Worm (Caenorhabditis elegans) whole organism, L4 larva: Measurements from ENCODE around the gene ZK380.4.

Source experiments
- F44E2.7 ChIP-seq: fragments of 200-800 bp; sonication (Bioruptor generic); IDR thresholded peaks from 2 replicates; pipeline ENCODE4 v2.1.2; 2022; ENCODE audit warnings: missing genetic modification characterization, missing compliant biosample characterization
- F49E8.2 ChIP-seq: sonication (generic microtip); optimal IDR thresholded peaks from 2 replicates; lab custom pipeline; 2016; ENCODE audit warnings: missing compliant biosample characterization, mild to moderate bottlenecking, missing genetic modification characterization, borderline replicate concordance
- R02D3.7 ChIP-seq: fragments of 150-350 bp; sonication (generic microtip); optimal IDR thresholded peaks from 3 replicates; lab custom pipeline; 2014; ENCODE audit warnings: missing biosample characterization, missing genetic modification characterization
- ceh-28 ChIP-seq: fragments of 150-350 bp; optimal IDR thresholded peaks from 2 replicates; lab custom pipeline; 2014; ENCODE audit warnings: missing biosample characterization, missing genetic modification reagents, missing genetic modification characterization
- ceh-82 ChIP-seq: sonication (generic microtip); optimal IDR thresholded peaks from 2 replicates; lab custom pipeline; 2017; ENCODE audit warnings: missing biosample characterization, missing genetic modification characterization
- cey-2 ChIP-seq: sonication (generic microtip); optimal IDR thresholded peaks from 3 replicates; lab custom pipeline; 2017; ENCODE audit warnings: missing genetic modification characterization, mild to moderate bottlenecking, missing compliant biosample characterization, antibody characterized with exemption, borderline replicate concordance; ENCODE audit not compliant: insufficient read depth
- daf-16 ChIP-seq, 3 experiments: sonication (generic microtip); optimal IDR thresholded peaks; 2 replicates each; lab custom pipeline; 2016 to 2017; ENCODE audit warnings: missing genetic modification characterization in 3 of 3, missing genetic modification reagents in 3 of 3, mild to moderate bottlenecking in 2 of 3, missing compliant biosample characterization in 2 of 3, missing biosample characterization in 1 of 3, moderate library complexity in 1 of 3
- daf-19 ChIP-seq: fragments of 200-800 bp; sonication (Bioruptor generic); conservative IDR thresholded peaks from 2 replicates; pipeline ENCODE4 v1.3.6; 2022; ENCODE audit warnings: missing genetic modification characterization, missing compliant biosample characterization
- dpl-1 ChIP-seq: fragments of 150-350 bp; optimal IDR thresholded peaks from 2 replicates; lab custom pipeline; 2014; ENCODE audit warnings: missing biosample characterization, missing genetic modification reagents, missing genetic modification characterization
- egl-43 ChIP-seq: fragments of 200-800 bp; sonication (Bioruptor generic); IDR thresholded peaks from 2 replicates; pipeline ENCODE4 v1.3.6; 2022; ENCODE audit warnings: missing genetic modification reagents, missing genetic modification characterization, missing compliant biosample characterization
- gei-8 ChIP-seq: fragments of 200-800 bp; sonication (Bioruptor generic); optimal IDR thresholded peaks from 2 replicates; lab custom pipeline; 2018; ENCODE audit warnings: mild to moderate bottlenecking, missing genetic modification characterization, missing compliant biosample characterization
- hlh-11 ChIP-seq: fragments of 200-800 bp; sonication (Bioruptor generic); optimal IDR thresholded peaks from 2 replicates; lab custom pipeline; 2018; ENCODE audit warnings: mild to moderate bottlenecking, missing genetic modification characterization, missing compliant biosample characterization
- jun-1 ChIP-seq: fragments of 150-350 bp; optimal IDR thresholded peaks from 2 replicates; lab custom pipeline; 2014; ENCODE audit warnings: missing biosample characterization, missing genetic modification reagents, missing genetic modification characterization
- lin-13 ChIP-seq: fragments of 150-350 bp; optimal IDR thresholded peaks from 2 replicates; lab custom pipeline; 2014; ENCODE audit warnings: missing biosample characterization, missing genetic modification reagents, missing genetic modification characterization
- mdl-1 ChIP-seq, 2 experiments: fragments of 150-350 bp in 1 of 2; sonication (generic microtip) in 1 of 2; optimal IDR thresholded peaks; 2 replicates each; lab custom pipeline; 2014 to 2017; ENCODE audit warnings: missing biosample characterization in 2 of 2, missing genetic modification characterization in 2 of 2
- mdt-29 ChIP-seq: fragments of 200-800 bp; sonication (Bioruptor generic); IDR thresholded peaks from 2 replicates; pipeline ENCODE4 v1.3.6; 2022; ENCODE audit warnings: missing genetic modification reagents, missing genetic modification characterization, missing compliant biosample characterization
- mep-1 ChIP-seq: fragments of 150-350 bp; sonication (generic microtip); optimal IDR thresholded peaks from 3 replicates; lab custom pipeline; 2014; ENCODE audit warnings: missing biosample characterization, missing genetic modification characterization
- mes-2 ChIP-seq: sonication (generic microtip); optimal IDR thresholded peaks from 2 replicates; lab custom pipeline; 2016; ENCODE audit warnings: missing genotype, mild to moderate bottlenecking, missing genetic modification characterization, missing compliant biosample characterization; ENCODE audit not compliant: poor library complexity, severe bottlenecking
- mxl-3 ChIP-seq: fragments of 200-800 bp; sonication (Bioruptor generic); optimal IDR thresholded peaks from 2 replicates; lab custom pipeline; 2018; ENCODE audit warnings: mild to moderate bottlenecking, missing genetic modification characterization, missing compliant biosample characterization
- nhr-41 ChIP-seq: fragments of 200-800 bp; sonication (Bioruptor generic); IDR thresholded peaks from 2 replicates; pipeline ENCODE4 v1.3.6; 2022; ENCODE audit warnings: missing genetic modification reagents, missing genetic modification characterization, missing compliant biosample characterization
- nhr-42 ChIP-seq: fragments of 200-800 bp; sonication (Bioruptor generic); IDR thresholded peaks from 2 replicates; pipeline ENCODE4 v1.3.6; 2022; ENCODE audit warnings: missing genetic modification characterization, missing compliant biosample characterization
- nhr-76 ChIP-seq: fragments of 150-350 bp; optimal IDR thresholded peaks from 2 replicates; lab custom pipeline; 2014; ENCODE audit warnings: missing biosample characterization, missing genetic modification characterization
- php-3 ChIP-seq: fragments of 200-800 bp; sonication (Bioruptor generic); IDR thresholded peaks from 2 replicates; pipeline ENCODE4 v1.3.6; 2022; ENCODE audit warnings: missing genetic modification reagents, missing genetic modification characterization, missing compliant biosample characterization
- set-16 ChIP-seq: fragments of 200-800 bp; sonication (Bioruptor generic); IDR thresholded peaks from 2 replicates; pipeline ENCODE4 v1.3.6; 2022; ENCODE audit warnings: missing genetic modification reagents, missing genetic modification characterization, missing compliant biosample characterization
- skn-1 ChIP-seq: fragments of 150-350 bp; optimal IDR thresholded peaks from 2 replicates; lab custom pipeline; 2014; ENCODE audit warnings: missing biosample characterization, missing genetic modification characterization
- snpc-1.2 ChIP-seq: fragments of 200-800 bp; sonication (Bioruptor generic); IDR thresholded peaks from 2 replicates; pipeline ENCODE4 v1.3.6; 2022; ENCODE audit warnings: missing genetic modification reagents, missing genetic modification characterization, missing compliant biosample characterization
- snpc-4 ChIP-seq: fragments of 150-350 bp; optimal IDR thresholded peaks from 2 replicates; lab custom pipeline; 2014; ENCODE audit warnings: missing biosample characterization, missing genetic modification characterization
- spr-1 ChIP-seq: sonication (generic microtip); optimal IDR thresholded peaks from 2 replicates; lab custom pipeline; 2016; ENCODE audit warnings: mild to moderate bottlenecking, missing genetic modification characterization, missing compliant biosample characterization
- spr-3 ChIP-seq: fragments of 200-800 bp; sonication (Bioruptor generic); optimal IDR thresholded peaks from 2 replicates; lab custom pipeline; 2018; ENCODE audit warnings: mild to moderate bottlenecking, missing genetic modification characterization, missing compliant biosample characterization
- tag-97 ChIP-seq: fragments of 200-800 bp; sonication (Bioruptor generic); IDR thresholded peaks from 2 replicates; pipeline ENCODE4 v1.3.6; 2022; ENCODE audit warnings: missing genetic modification characterization, missing compliant biosample characterization
- unc-130 ChIP-seq: sonication (generic microtip); optimal IDR thresholded peaks from 2 replicates; lab custom pipeline; 2016; ENCODE audit warnings: missing genetic modification reagents, missing genetic modification characterization, missing compliant biosample characterization
- unc-62 ChIP-seq, 3 experiments: fragments of 150-350 bp in 1 of 3; sonication (generic microtip); optimal IDR thresholded peaks in 2 of 3; peaks in 1 of 3; 1 replicate in 1 of 3; 2 replicates in 2 of 3; lab custom pipeline; 2014 to 2017; ENCODE audit warnings: missing biosample characterization in 3 of 3, missing genetic modification characterization in 3 of 3, missing genetic modification reagents in 3 of 3, missing genotype in 1 of 3
- zfp-2 ChIP-seq: sonication (generic microtip); optimal IDR thresholded peaks from 2 replicates; lab custom pipeline; 2016; ENCODE audit warnings: mild to moderate bottlenecking, missing genetic modification characterization, missing compliant biosample characterization
- ztf-7 ChIP-seq: fragments of 150-350 bp; optimal IDR thresholded peaks from 2 replicates; lab custom pipeline; 2014; ENCODE audit warnings: missing biosample characterization, missing genetic modification characterization

Gene ZK380.4

DNA sequence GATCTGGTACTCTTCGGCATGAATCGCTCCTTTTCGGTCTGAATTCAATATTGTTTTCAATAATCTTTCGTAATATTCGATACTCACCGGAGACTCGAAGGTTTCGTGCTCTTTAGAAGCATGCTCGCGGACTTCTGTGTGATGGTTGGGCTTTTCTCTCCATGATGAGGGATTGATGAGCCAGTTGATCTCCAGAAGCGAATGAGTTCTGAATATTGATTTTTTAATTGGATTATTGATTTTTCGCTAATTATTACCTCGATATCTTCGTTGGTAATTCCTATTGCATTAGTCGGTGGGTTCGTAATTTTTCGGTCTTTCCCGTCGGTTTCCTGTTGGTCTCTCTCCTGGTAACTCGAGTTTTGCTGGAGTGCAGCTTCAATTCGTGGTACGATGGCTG, 15.3 kb upstream of the ZK380.4 start:
- TF ChIP-seq nhr-41 (no peak), F49E8.2 (no peak), dpl-1 (GFP tag; lab: Kevin White, UChicago) (no peak), daf-19 (no peak), ceh-28 (peak; percentile 63), php-3 (no peak), unc-62 (GFP tag; optimal IDR thresholded peaks at IDR 0.05 in 1 of 2; lab: Kevin White, UChicago) (peak in 1 of 2 experiments; percentile 82), unc-62 (tag; optimal IDR thresholded peaks at IDR 0.05; lab: Kevin White, UChicago) (no peak), mdt-29 (no peak)

DNA sequence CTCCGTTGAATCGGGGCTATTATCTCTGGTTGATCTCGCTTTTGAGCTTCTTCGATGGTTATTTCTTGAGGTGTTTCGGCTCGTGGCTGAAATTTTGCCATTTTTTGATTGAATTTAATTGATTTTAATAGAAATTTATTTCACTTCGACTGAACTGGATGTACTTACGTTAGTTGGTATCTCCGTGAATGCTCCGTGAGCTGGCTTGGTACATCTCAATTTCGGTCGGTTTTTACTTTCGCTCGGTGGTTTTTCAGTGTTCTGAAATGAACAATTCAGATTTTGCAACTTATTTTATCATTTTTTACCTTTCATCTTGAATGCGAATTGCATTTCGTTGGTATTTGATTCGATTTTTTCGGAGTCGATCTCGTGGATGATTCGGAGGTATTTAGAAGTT, 13.1 kb upstream of the ZK380.4 start, which contains the start of gene R09H3.2:
R09H3.2 (minus strand) TSS at position 101 of the 400 bp plus-strand sequence.
- no peak for TF ChIP-seq daf-16 (GFP tag; optimal IDR thresholded peaks at IDR 0.05; lab: Kevin White, UChicago)
- no peak for TF ChIP-seq daf-16 (tag; optimal IDR thresholded peaks at IDR 0.05; lab: Kevin White, UChicago)
- TF ChIP-seq gei-8 (GFP tag; lab: Kevin White, UChicago): no peak
- TF ChIP-seq nhr-76 (tag; lab: Kevin White, UChicago): no peak
- TF ChIP-seq skn-1 (tag; lab: Kevin White, UChicago): no peak
- no peak for TF ChIP-seq mdl-1 (tag; optimal IDR thresholded peaks at IDR 0.05; lab: Kevin White, UChicago)
- no peak for TF ChIP-seq tag-97
- TF ChIP-seq jun-1: no peak

DNA sequence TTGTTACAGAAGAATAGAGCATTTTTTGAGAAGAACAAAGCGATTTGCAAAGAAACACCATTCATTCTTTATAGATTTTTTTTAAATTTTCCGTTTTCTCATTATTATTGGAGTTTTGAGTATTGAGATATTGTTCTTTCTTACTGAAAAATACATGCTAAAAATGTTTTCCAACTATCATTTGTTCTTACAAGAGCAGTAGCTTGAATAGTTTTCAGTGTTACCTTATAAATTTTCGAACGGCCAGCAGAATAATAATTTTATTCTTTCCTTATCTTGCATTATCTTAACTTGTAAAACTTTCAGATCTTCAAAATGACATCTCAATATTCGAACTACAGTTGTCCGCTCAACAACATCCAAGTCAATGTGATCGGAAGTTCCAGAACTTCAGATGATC, 3.4 kb upstream of the ZK380.4 start, which contains the start of gene tbx-32:
tbx-32 (plus strand) TSS at position 301 of the 400 bp plus-strand sequence.
- TF ChIP-seq lin-13 (GFP tag; lab: Kevin White, UChicago) (no peak), F44E2.7 (GFP tag; lab: Robert Waterston, UW) (no peak), spr-1 (tag; lab: Kevin White, UChicago) (no peak), F49E8.2 (no peak), mep-1 (tag; lab: Kevin White, UChicago) (no peak)

DNA sequence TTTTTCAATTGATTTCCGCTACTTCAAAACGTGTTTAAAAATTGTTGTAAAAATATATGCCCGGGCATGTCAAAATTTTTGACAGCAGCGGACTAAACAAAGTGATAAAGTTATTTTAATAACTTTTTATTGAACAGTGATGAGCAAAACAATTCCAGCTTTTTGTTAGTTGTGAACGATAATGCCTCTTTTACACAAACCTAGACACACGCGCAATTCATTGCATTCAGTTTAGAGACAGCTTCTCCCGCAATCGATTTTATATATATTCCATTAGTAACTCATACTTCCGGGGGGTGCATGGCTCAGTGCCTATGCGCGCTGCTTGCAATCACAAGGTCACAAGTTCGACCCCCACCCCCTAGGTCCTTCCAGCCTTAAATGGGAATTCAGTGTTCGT, 2.4 kb upstream of the ZK380.4 start, which contains the start of gene ZK380.6:
ZK380.6 (plus strand) TSS at position 301 of the 400 bp plus-strand sequence.
- TF ChIP-seq spr-3 (GFP tag; lab: Kevin White, UChicago): no peak
- TF ChIP-seq snpc-1.2 (GFP tag; lab: Robert Waterston, UW): no peak
- no peak for TF ChIP-seq snpc-4 (tag; lab: Kevin White, UChicago)
- no peak for TF ChIP-seq zfp-2 (tag; lab: Kevin White, UChicago)
- TF ChIP-seq R02D3.7: no peak
- no peak for TF ChIP-seq cey-2 (tag; lab: Kevin White, UChicago)
- no peak for TF ChIP-seq mxl-3 (GFP tag; lab: Kevin White, UChicago)
- no peak for TF ChIP-seq mes-2 (tag; lab: Kevin White, UChicago)
- no peak for TF ChIP-seq egl-43
- no peak for TF ChIP-seq hlh-11 (tag; lab: Kevin White, UChicago)
- no peak for TF ChIP-seq ztf-7 (tag; lab: Kevin White, UChicago)
- no peak for TF ChIP-seq set-16 (GFP tag; lab: Robert Waterston, UW)
- TF ChIP-seq unc-130: no peak
- no peak for TF ChIP-seq jun-1
- TF ChIP-seq ceh-82 (tag; lab: Kevin White, UChicago): no peak
- TF ChIP-seq nhr-42 (GFP tag; lab: Robert Waterston, UW): no peak
- TF ChIP-seq, all 104 proteins: peak for 0
